Fruit fly (Drosophila melanogaster) whole organism, prepupa: Measurements from ENCODE around the gene PGRP-LD.

Experiments used
- CG15336 ChIP-seq: fragments of 200-800 bp; sonication (Bioruptor generic); IDR thresholded peaks from 2 replicates; pipeline ENCODE4 v1.3.6; 2022; ENCODE audit warnings: missing biosample characterization, missing genetic modification characterization
- CG6163 ChIP-seq: fragments of 200-800 bp; sonication (Bioruptor generic); IDR thresholded peaks from 3 replicates; pipeline ENCODE4 v1.3.6; 2022; ENCODE audit warnings: missing biosample characterization, missing genetic modification characterization
- CG8319 ChIP-seq: fragments of 200-800 bp; sonication (Bioruptor generic); optimal IDR thresholded peaks from 3 replicates; lab custom pipeline; 2016; ENCODE audit warnings: missing biosample characterization, missing genetic modification characterization
- Hr38 ChIP-seq: sonication (Bioruptor generic); optimal IDR thresholded peaks from 2 replicates; lab custom pipeline; 2016; ENCODE audit warnings: missing biosample characterization, missing genetic modification characterization
- Smox ChIP-seq: fragments of 200-800 bp; sonication (Bioruptor generic); optimal IDR thresholded peaks from 3 replicates; lab custom pipeline; 2016; ENCODE audit warnings: missing biosample characterization, missing genetic modification characterization

- TF ChIP-seq CG6163 (GFP tag; lab: Robert Waterston, UW), result no peak
- no peak for TF ChIP-seq Hr38 (GFP tag; lab: Kevin White, UChicago)
- TF ChIP-seq Smox (GFP tag; lab: Kevin White, UChicago), result no peak
- no peak for TF ChIP-seq CG8319 (GFP tag; lab: Kevin White, UChicago)
- no peak for TF ChIP-seq CG15336 (GFP tag; lab: Robert Waterston, UW)
Observed at dm6 chr3L:5764922-5765843, 14.7 kb upstream of the PGRP-LD start, which contains the start of gene CG10576.
